Worm (Caenorhabditis elegans) whole organism, early embryonic: ENCODE data around the gene cest-13.

Source experiments
- B0310.2 ChIP-seq: sonication (generic microtip); optimal IDR thresholded peaks from 2 replicates; lab custom pipeline; 2016; ENCODE audit warnings: mild to moderate bottlenecking, missing genetic modification characterization, missing compliant biosample characterization
- ama-1 ChIP-seq: fragments of 150-350 bp; optimal IDR thresholded peaks from 2 replicates; lab custom pipeline; 2014
- tbx-11 ChIP-seq: fragments of 200-800 bp; sonication (Bioruptor generic); IDR thresholded peaks from 2 replicates; pipeline ENCODE4 v1.3.6; 2022; ENCODE audit warnings: missing genetic modification characterization, missing compliant biosample characterization

DNA sequence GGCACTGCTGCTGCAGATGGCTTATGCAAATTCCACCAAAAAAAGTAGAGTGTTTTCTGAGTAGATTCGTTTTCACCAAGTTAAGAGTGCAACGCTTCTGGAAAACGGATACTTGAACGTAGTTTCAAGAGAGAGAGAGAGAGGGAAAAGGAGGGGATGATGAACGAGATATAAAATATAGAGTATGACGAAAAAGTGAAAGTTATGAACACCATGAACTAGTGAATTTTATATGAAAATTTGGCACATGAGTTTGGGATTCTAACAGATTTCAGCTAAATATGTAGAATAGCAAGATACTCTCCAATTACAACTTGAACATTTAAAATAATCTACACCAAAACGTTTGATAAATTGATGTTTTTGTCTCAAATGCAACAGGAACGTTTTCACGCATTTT is 49.7 kb downstream of the cest-13 start, which contains the start of gene obr-3:
- TF ChIP-seq ama-1 (lab: Kevin White, UChicago) (no peak), tbx-11 (GFP tag; lab: Robert Waterston, UW) (no peak), B0310.2 (tag; lab: Kevin White, UChicago) (no peak)
